Worm (Caenorhabditis elegans) whole organism, L2 larva: ENCODE data around the gene clec-153.

Experiments used
- lin-13 ChIP-seq: fragments of 150-350 bp; optimal IDR thresholded peaks from 2 replicates; lab custom pipeline; 2014; ENCODE audit warnings: missing biosample characterization, missing genetic modification reagents, missing genetic modification characterization
- lin-39 ChIP-seq: fragments of 150-350 bp; optimal IDR thresholded peaks from 2 replicates; lab custom pipeline; 2014; ENCODE audit warnings: missing biosample characterization, missing genetic modification reagents, missing genetic modification characterization
- nhr-11 ChIP-seq: fragments of 150-350 bp; optimal IDR thresholded peaks from 2 replicates; lab custom pipeline; 2014; ENCODE audit warnings: missing biosample characterization, missing genetic modification characterization
- nhr-237 ChIP-seq: fragments of 150-350 bp; optimal IDR thresholded peaks from 2 replicates; lab custom pipeline; 2014; ENCODE audit warnings: missing biosample characterization, missing genetic modification characterization
- snpc-4 ChIP-seq: fragments of 150-350 bp; optimal IDR thresholded peaks from 2 replicates; lab custom pipeline; 2014; ENCODE audit warnings: missing biosample characterization, missing genetic modification characterization
- unc-62 ChIP-seq: fragments of 150-350 bp; optimal IDR thresholded peaks from 2 replicates; lab custom pipeline; 2014; ENCODE audit warnings: missing biosample characterization, missing genetic modification reagents, missing genetic modification characterization
- ztf-11 ChIP-seq: sonication (generic microtip); optimal IDR thresholded peaks from 2 replicates; lab custom pipeline; 2017; ENCODE audit warnings: missing biosample characterization, missing genetic modification characterization

ce11 chrIII:4665272-4665671 lies 30.2 kb downstream of the clec-153 start, which contains the start of gene T23F11.4:
- TF ChIP-seq unc-62 (GFP tag; lab: Kevin White, UChicago) (no peak), lin-13 (no peak), lin-39 (tag; lab: Kevin White, UChicago) (no peak), nhr-11 (tag; lab: Kevin White, UChicago) (no peak), snpc-4 (no peak), nhr-237 (tag; lab: Kevin White, UChicago) (no peak), ztf-11 (no peak)
